Worm (Caenorhabditis elegans): ENCODE results near the gene srsx-21.

The srsx-21 gene

DNA sequence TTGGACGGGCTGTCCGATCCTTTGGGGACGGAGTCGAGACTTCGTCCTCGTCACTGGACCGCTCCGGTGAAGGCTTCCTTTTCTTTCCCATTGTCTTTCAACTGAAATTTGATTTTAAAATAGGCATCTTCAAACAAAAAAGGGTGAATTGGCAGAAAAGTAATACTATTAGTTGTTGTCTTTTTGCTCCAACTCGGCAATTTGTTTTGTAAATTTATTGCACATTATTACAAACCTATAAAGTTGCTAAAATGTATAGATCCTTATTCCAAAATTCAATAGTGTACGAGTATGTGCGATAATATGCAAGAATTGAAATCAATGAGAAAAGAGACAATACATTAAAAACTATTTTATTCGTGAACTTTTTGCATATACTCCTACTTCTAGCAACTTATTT, 22.1 kb downstream of the srsx-21 start, which contains the start of gene lsy-12:
lsy-12 (minus strand) TSS at position 101 of the 400 bp plus-strand sequence.
- TF ChIP-seq zip-8 (tag; optimal IDR thresholded peaks at IDR 0.05) (no peak), mep-1 (tag; optimal IDR thresholded peaks at IDR 0.05) (no peak)

DNA sequence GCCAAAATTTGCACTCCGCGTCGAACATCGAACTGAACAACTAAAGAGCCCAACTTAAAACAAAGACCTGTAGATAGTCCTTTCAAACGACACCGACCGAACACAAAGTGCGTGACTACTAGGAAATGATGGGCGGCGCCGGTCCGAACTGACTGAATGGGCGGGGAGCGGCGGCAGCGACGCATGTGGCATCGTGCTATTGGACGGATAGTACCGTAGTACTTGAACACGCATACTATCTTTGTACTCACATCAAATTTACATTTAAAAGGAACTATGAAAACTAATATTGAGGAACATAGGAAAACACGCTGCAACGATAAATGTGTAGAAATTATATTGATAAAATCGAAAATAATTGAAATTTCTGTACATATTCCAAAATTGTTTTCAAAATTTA, 22.6 kb downstream of the srsx-21 start:
- peak; percentile 67 for TF ChIP-seq lsy-2 (tag; optimal IDR thresholded peaks at IDR 0.05)
- TF ChIP-seq nhr-237 (tag; optimal IDR thresholded peaks at IDR 0.05): no peak

DNA sequence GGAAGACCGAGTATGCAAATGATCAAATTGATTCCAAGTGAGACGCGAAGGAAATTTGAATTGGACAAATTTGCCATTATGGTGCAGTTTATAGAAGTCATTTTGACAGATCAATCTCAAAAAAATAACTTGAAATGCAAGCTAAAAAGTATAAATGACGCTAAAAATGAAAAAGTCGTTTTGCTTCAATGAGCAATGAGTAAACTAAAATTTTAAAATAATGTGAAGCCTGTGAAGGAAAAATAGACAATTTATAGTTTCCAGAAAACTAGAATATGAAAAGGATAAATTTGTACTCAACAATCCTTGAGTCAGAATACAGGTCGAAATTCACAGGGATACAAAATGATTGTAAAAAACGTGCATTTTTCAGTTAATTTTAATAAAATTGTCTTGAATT, 30.5 kb downstream of the srsx-21 start, which contains the start of gene srab-17:
srab-17 (minus strand) TSS at position 101 of the 400 bp plus-strand sequence.
- TF ChIP-seq ceh-43 (GFP tag; optimal IDR thresholded peaks at IDR 0.05): no peak
- no peak for TF ChIP-seq snpc-4 (tag; optimal IDR thresholded peaks at IDR 0.05)
- TF ChIP-seq nhr-28 (tag; optimal IDR thresholded peaks at IDR 0.05): no peak
- TF ChIP-seq nhr-76 (tag; optimal IDR thresholded peaks at IDR 0.05): no peak
- no peak for TF ChIP-seq flh-1 (GFP tag; optimal IDR thresholded peaks at IDR 0.05)
- no peak for TF ChIP-seq cnd-1 (tag; optimal IDR thresholded peaks at IDR 0.05)
- TF ChIP-seq unc-120 (tag; optimal IDR thresholded peaks at IDR 0.05; ENCODE audit: poor library complexity, severe bottlenecking): no peak
- no peak for TF ChIP-seq hlh-1 (tag; optimal IDR thresholded peaks at IDR 0.05)
- TF ChIP-seq mls-2 (tag; optimal IDR thresholded peaks at IDR 0.05): no peak
- no peak for TF ChIP-seq mep-1 (tag; optimal IDR thresholded peaks at IDR 0.05)
- TF ChIP-seq sem-2 (GFP tag; optimal IDR thresholded peaks at IDR 0.05): no peak
- TF ChIP-seq tbx-8 (GFP tag; optimal IDR thresholded peaks at IDR 0.05): no peak
- TF ChIP-seq drap-1 (GFP tag; optimal IDR thresholded peaks at IDR 0.05): no peak
- TF ChIP-seq ham-2 (GFP tag; optimal IDR thresholded peaks at IDR 0.05): no peak
- no peak for TF ChIP-seq ces-1 (GFP tag; optimal IDR thresholded peaks at IDR 0.05)
- TF ChIP-seq bed-3 (GFP tag; optimal IDR thresholded peaks at IDR 0.05): no peak
- no peak for TF ChIP-seq elt-3 (tag; optimal IDR thresholded peaks at IDR 0.05)
- no peak for TF ChIP-seq lin-32 (GFP tag; optimal IDR thresholded peaks at IDR 0.05)
- TF ChIP-seq unc-62 (GFP tag; optimal IDR thresholded peaks at IDR 0.05): no peak
- no peak for TF ChIP-seq unc-39 (tag; optimal IDR thresholded peaks at IDR 0.05)

DNA sequence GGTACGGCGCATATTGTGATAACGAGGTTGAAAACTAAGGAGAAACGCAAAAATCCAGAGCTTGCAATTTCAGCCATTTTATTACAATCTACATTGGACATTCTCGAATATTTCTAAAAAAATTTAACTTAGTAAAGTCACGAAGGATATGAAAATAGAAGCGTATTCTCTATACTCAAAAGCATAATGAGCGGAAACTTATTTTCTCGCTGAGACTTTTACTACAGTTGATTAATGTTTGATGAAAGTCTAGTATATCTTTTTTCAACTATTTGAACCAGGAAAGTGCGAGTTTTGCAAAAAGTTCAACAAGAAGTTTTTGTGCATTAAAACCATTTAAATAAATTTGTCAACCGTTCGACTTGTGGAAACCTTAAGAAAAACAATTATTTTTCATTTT, 33.6 kb downstream of the srsx-21 start, which contains the start of gene srab-18:
srab-18 (minus strand) TSS at position 101 of the 400 bp plus-strand sequence.
- TF ChIP-seq elt-3 (tag; optimal IDR thresholded peaks at IDR 0.05): no peak
- no peak for TF ChIP-seq unc-39 (tag; optimal IDR thresholded peaks at IDR 0.05)
- TF ChIP-seq elt-1 (tag; optimal IDR thresholded peaks at IDR 0.05; ENCODE audit: borderline replicate concordance, insufficient read depth): no peak
- no peak for TF ChIP-seq bed-3 (GFP tag; optimal IDR thresholded peaks at IDR 0.05)
- TF ChIP-seq ham-2 (GFP tag; optimal IDR thresholded peaks at IDR 0.05): no peak
- no peak for TF ChIP-seq ces-1 (GFP tag; optimal IDR thresholded peaks at IDR 0.05)
- TF ChIP-seq ceh-39 (tag; optimal IDR thresholded peaks at IDR 0.05): no peak
- TF ChIP-seq tbx-8 (GFP tag; optimal IDR thresholded peaks at IDR 0.05): no peak

DNA sequence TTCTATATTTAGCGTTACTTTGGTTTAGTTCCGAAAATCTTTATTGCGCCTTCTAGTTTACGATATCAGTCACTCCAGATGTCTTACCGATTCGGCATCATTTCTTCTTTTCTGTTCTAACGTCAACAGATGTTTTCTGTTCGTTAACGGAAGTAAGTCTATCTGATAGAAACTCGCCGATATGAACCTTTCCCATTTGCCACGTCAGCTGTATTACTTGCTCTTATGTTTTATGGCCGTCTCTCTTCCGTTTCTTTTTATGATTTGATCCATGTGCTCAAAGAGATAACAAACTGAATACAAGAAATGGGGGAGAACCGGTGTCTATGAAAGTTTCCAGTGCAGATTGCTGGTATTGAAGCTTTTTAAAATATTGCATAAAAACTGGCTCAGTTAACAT, 41.6 kb downstream of the srsx-21 start, which contains the start of gene srab-26:
srab-26 (minus strand) TSS at position 101 of the 400 bp plus-strand sequence.
- no peak for TF ChIP-seq ces-1 (GFP tag; optimal IDR thresholded peaks at IDR 0.05)
- TF ChIP-seq ztf-11 (tag; optimal IDR thresholded peaks at IDR 0.05): no peak
- TF ChIP-seq M03D4.4 (tag; optimal IDR thresholded peaks at IDR 0.05): no peak
- no peak for TF ChIP-seq nhr-28 (tag; optimal IDR thresholded peaks at IDR 0.05)
- TF ChIP-seq mls-2 (tag; optimal IDR thresholded peaks at IDR 0.05): no peak
- TF ChIP-seq ceh-83 (GFP tag; optimal IDR thresholded peaks at IDR 0.05): no peak
- no peak for TF ChIP-seq nhr-237 (tag; optimal IDR thresholded peaks at IDR 0.05)
- no peak for TF ChIP-seq drap-1 (GFP tag; optimal IDR thresholded peaks at IDR 0.05)
- no peak for TF ChIP-seq ham-2 (GFP tag; optimal IDR thresholded peaks at IDR 0.05)
- no peak for TF ChIP-seq unc-39 (tag; optimal IDR thresholded peaks at IDR 0.05)

DNA sequence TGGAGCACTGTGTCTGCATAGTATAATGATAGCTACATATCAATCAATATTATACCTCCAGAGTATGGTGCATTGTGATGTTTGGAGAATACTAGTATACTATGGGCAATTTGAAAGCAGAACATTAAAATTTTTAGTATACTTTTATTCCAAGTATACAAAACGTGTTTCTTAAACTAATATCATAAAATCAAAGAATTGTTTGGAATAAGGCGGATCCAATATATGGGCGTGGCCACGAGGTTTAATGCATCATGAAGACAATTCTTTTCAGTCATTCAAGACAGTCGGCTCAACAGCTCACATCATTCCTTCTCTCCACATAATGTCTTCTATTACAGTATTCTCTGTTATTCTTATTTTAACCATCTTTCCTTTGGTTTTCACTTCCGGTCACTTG, 42.1 kb downstream of the srsx-21 start, which contains the start of gene sdz-31:
sdz-31 (plus strand) TSS at position 301 of the 400 bp plus-strand sequence.
- TF ChIP-seq blmp-1 (tag; optimal IDR thresholded peaks at IDR 0.05): no peak
- no peak for TF ChIP-seq zip-8 (tag; optimal IDR thresholded peaks at IDR 0.05)
- no peak for TF ChIP-seq cnd-1 (tag; optimal IDR thresholded peaks at IDR 0.05)
